Fruit fly (Drosophila melanogaster): ENCODE measurements around the gene Dus1.
A peak's percentile ranks its signal among the peaks of the same experiment; 100 is the strongest.

The Dus1 gene

dm6 chr2L:267441-268089 is 4.0 kb downstream of the Dus1 start, which contains the start of gene CG17075:
Gene CG17075, minus strand, starts transcription at chr2L:267505.
- TF ChIP-seq CG17806 (tag; optimal IDR thresholded peaks at IDR 0.05): peak; percentile 82
- TF ChIP-seq CG34367 (tag; optimal IDR thresholded peaks at IDR 0.05): peak; percentile 78
- TF ChIP-seq gl (tag; optimal IDR thresholded peaks at IDR 0.05): peak; percentile 62
- TF ChIP-seq Pif1A (GFP tag; optimal IDR thresholded peaks at IDR 0.05): no peak
- peak; percentile 94 for TF ChIP-seq CG32121 (GFP tag; IDR thresholded peaks at IDR 0.05)
- peak; percentile 96 for TF ChIP-seq CG4496 (GFP tag; IDR thresholded peaks at IDR 0.05)
- TF ChIP-seq D1 (tag; optimal IDR thresholded peaks at IDR 0.05): no peak
- TF ChIP-seq CG8159 (tag; optimal IDR thresholded peaks at IDR 0.05): peak; percentile 85
- TF ChIP-seq CG15710 (tag; optimal IDR thresholded peaks at IDR 0.05): peak; percentile 87
- no peak for TF ChIP-seq CG13204 (GFP tag; optimal IDR thresholded peaks at IDR 0.05)
- TF ChIP-seq CG9948 (tag; optimal IDR thresholded peaks at IDR 0.05): peak; percentile 80
- TF ChIP-seq Snoo (tag; optimal IDR thresholded peaks at IDR 0.05): peak; percentile 73
- TF ChIP-seq fd96Ca (GFP tag; IDR thresholded peaks at IDR 0.05): peak; percentile 92
- TF ChIP-seq CG10348 (GFP tag; IDR thresholded peaks at IDR 0.05): peak; percentile 86
- peak; percentile 95 for TF ChIP-seq Ets98B (GFP tag; IDR thresholded peaks at IDR 0.05)
- peak; percentile 83 for TF ChIP-seq CG8301 (tag; optimal IDR thresholded peaks at IDR 0.05)
- peak; percentile 89 for TF ChIP-seq rn (GFP tag; IDR thresholded peaks at IDR 0.05)
- TF ChIP-seq Pif1B (GFP tag; optimal IDR thresholded peaks at IDR 0.05): no peak
- TF ChIP-seq CG12605 (GFP tag; IDR thresholded peaks at IDR 0.05): peak; percentile 93
- no peak for TF ChIP-seq CG14655 (GFP tag; optimal IDR thresholded peaks at IDR 0.05)
- TF ChIP-seq EcR (GFP tag; optimal IDR thresholded peaks at IDR 0.05): no peak

dm6 chr2L:252174-252573 is 19.4 kb downstream of the Dus1 start, which contains the start of gene Rpp30:
Gene Rpp30, minus strand, starts transcription at chr2L:252373.
- no peak for TF ChIP-seq Pif1A (GFP tag; optimal IDR thresholded peaks at IDR 0.05)
- TF ChIP-seq D1 (tag; optimal IDR thresholded peaks at IDR 0.05): no peak
- TF ChIP-seq Pif1B (GFP tag; optimal IDR thresholded peaks at IDR 0.05): no peak
- TF ChIP-seq CG4496 (GFP tag; IDR thresholded peaks at IDR 0.05): no peak
- no peak for TF ChIP-seq CG9948 (tag; optimal IDR thresholded peaks at IDR 0.05)
- no peak for TF ChIP-seq Ets98B (GFP tag; IDR thresholded peaks at IDR 0.05)
- no peak for TF ChIP-seq EcR (GFP tag; optimal IDR thresholded peaks at IDR 0.05)
- TF ChIP-seq CG8301 (tag; optimal IDR thresholded peaks at IDR 0.05): no peak
- no peak for TF ChIP-seq rn (GFP tag; IDR thresholded peaks at IDR 0.05)
- no peak for TF ChIP-seq gl (tag; optimal IDR thresholded peaks at IDR 0.05)
- no peak for TF ChIP-seq fd96Ca (GFP tag; IDR thresholded peaks at IDR 0.05)
- no peak for TF ChIP-seq CG32121 (GFP tag; IDR thresholded peaks at IDR 0.05)
- TF ChIP-seq CG12605 (GFP tag; IDR thresholded peaks at IDR 0.05): no peak
- no peak for TF ChIP-seq CG14655 (GFP tag; optimal IDR thresholded peaks at IDR 0.05)
- no peak for TF ChIP-seq CG13204 (GFP tag; optimal IDR thresholded peaks at IDR 0.05)
- TF ChIP-seq CG15710 (tag; optimal IDR thresholded peaks at IDR 0.05): no peak
- TF ChIP-seq CG34367 (tag; optimal IDR thresholded peaks at IDR 0.05): no peak
- no peak for TF ChIP-seq CG17806 (tag; optimal IDR thresholded peaks at IDR 0.05)
- no peak for TF ChIP-seq CG10348 (GFP tag; IDR thresholded peaks at IDR 0.05)

- TF ChIP-seq gl (tag; optimal IDR thresholded peaks at IDR 0.05) (peak; percentile 30), Ets98B (GFP tag; IDR thresholded peaks at IDR 0.05) (0 out of 2 replicates have a peak, but pooled peaks have one; percentile 10), CG8301 (tag; optimal IDR thresholded peaks at IDR 0.05) (no peak), CG14655 (GFP tag; optimal IDR thresholded peaks at IDR 0.05) (peak; percentile 28), EcR (GFP tag; optimal IDR thresholded peaks at IDR 0.05) (peak; percentile 55), CG15710 (tag; optimal IDR thresholded peaks at IDR 0.05) (peak; percentile 16), CG8159 (tag; optimal IDR thresholded peaks at IDR 0.05) (peak; percentile 39), CG12605 (GFP tag; IDR thresholded peaks at IDR 0.05) (no peak; the same call in 1 of the 2 replicates), Pif1B (GFP tag; optimal IDR thresholded peaks at IDR 0.05) (no peak), fd96Ca (GFP tag; IDR thresholded peaks at IDR 0.05) (no peak; the same call in 2 of the 3 replicates), CG10348 (GFP tag; IDR thresholded peaks at IDR 0.05) (no peak), rn (GFP tag; IDR thresholded peaks at IDR 0.05) (no peak), D1 (tag; optimal IDR thresholded peaks at IDR 0.05) (no peak), CG17806 (tag; optimal IDR thresholded peaks at IDR 0.05) (peak; percentile 1)
Measured at dm6 chr2L:250507-251215, 20.9 kb downstream of the Dus1 start, which contains the start of gene kis. Gene kis, minus strand, starts transcription at chr2L:250823.

- TF ChIP-seq CG10348 (GFP tag; IDR thresholded peaks at IDR 0.05): no peak
- TF ChIP-seq CG32121 (GFP tag; IDR thresholded peaks at IDR 0.05): peak; percentile 41; the same call in 1 of the 2 replicates
- peak; percentile 50 for TF ChIP-seq Ets98B (GFP tag; IDR thresholded peaks at IDR 0.05)
- no peak for TF ChIP-seq D1 (tag; optimal IDR thresholded peaks at IDR 0.05)
- TF ChIP-seq CG9948 (tag; optimal IDR thresholded peaks at IDR 0.05): peak; percentile 64
- TF ChIP-seq Snoo (tag; optimal IDR thresholded peaks at IDR 0.05): no peak
- peak; percentile 38 for TF ChIP-seq gl (tag; optimal IDR thresholded peaks at IDR 0.05)
- TF ChIP-seq EcR (GFP tag; optimal IDR thresholded peaks at IDR 0.05): peak; percentile 82
- peak; percentile 76 for TF ChIP-seq Pif1A (GFP tag; optimal IDR thresholded peaks at IDR 0.05)
- TF ChIP-seq CG17806 (tag; optimal IDR thresholded peaks at IDR 0.05): peak; percentile 40
- peak; percentile 40 for TF ChIP-seq Pif1B (GFP tag; optimal IDR thresholded peaks at IDR 0.05)
- TF ChIP-seq rn (GFP tag; IDR thresholded peaks at IDR 0.05): peak; percentile 28; the same call in 1 of the 2 replicates
- peak; percentile 68 for TF ChIP-seq CG4496 (GFP tag; IDR thresholded peaks at IDR 0.05)
- TF ChIP-seq CG8159 (tag; optimal IDR thresholded peaks at IDR 0.05): peak; percentile 31
- TF ChIP-seq fd96Ca (GFP tag; IDR thresholded peaks at IDR 0.05): peak; percentile 72
- peak; percentile 16 for TF ChIP-seq CG15710 (tag; optimal IDR thresholded peaks at IDR 0.05)
- peak; percentile 23 for TF ChIP-seq CG34367 (tag; optimal IDR thresholded peaks at IDR 0.05)
- peak; percentile 32 for TF ChIP-seq CG12605 (GFP tag; IDR thresholded peaks at IDR 0.05)
- TF ChIP-seq CG14655 (GFP tag; optimal IDR thresholded peaks at IDR 0.05): peak; percentile 75
- peak; percentile 81 for TF ChIP-seq CG13204 (GFP tag; optimal IDR thresholded peaks at IDR 0.05)
- TF ChIP-seq CG8301 (tag; optimal IDR thresholded peaks at IDR 0.05): peak; percentile 75
Measured at dm6 chr2L:249048-249825, 22.3 kb downstream of the Dus1 start.
